Worm (Caenorhabditis elegans) whole organism, L4 larva: ENCODE measurements around the gene idpp-16.
A peak's percentile ranks its signal among the peaks of the same experiment; 100 is the strongest.

ENCODE experiments used
- daf-16 ChIP-seq, 3 experiments: sonication (generic microtip); optimal IDR thresholded peaks; 2 replicates each; lab custom pipeline; 2016 to 2017; ENCODE audit warnings: missing genetic modification characterization in 3 of 3, missing genetic modification reagents in 3 of 3, mild to moderate bottlenecking in 2 of 3, missing compliant biosample characterization in 2 of 3, missing biosample characterization in 1 of 3, moderate library complexity in 1 of 3
- daf-8 ChIP-seq: fragments of 200-800 bp; sonication (Bioruptor generic); IDR thresholded peaks from 2 replicates; pipeline ENCODE4 v1.3.6; 2022; ENCODE audit warnings: missing genetic modification characterization, missing compliant biosample characterization
- gei-8 ChIP-seq: fragments of 200-800 bp; sonication (Bioruptor generic); optimal IDR thresholded peaks from 2 replicates; lab custom pipeline; 2018; ENCODE audit warnings: mild to moderate bottlenecking, missing genetic modification characterization, missing compliant biosample characterization
- mep-1 ChIP-seq: fragments of 150-350 bp; sonication (generic microtip); optimal IDR thresholded peaks from 3 replicates; lab custom pipeline; 2014; ENCODE audit warnings: missing biosample characterization, missing genetic modification characterization
- nhr-237 ChIP-seq: sonication (generic microtip); optimal IDR thresholded peaks from 2 replicates; lab custom pipeline; 2017; ENCODE audit warnings: missing biosample characterization, missing genetic modification characterization
- nhr-76 ChIP-seq: fragments of 150-350 bp; optimal IDR thresholded peaks from 2 replicates; lab custom pipeline; 2014; ENCODE audit warnings: missing biosample characterization, missing genetic modification characterization
- pha-4 ChIP-seq, 2 experiments: fragments of 150-350 bp in 1 of 2; fragments of 200-800 bp in 1 of 2; sonication (Bioruptor generic) in 1 of 2; IDR thresholded peaks in 1 of 2; optimal IDR thresholded peaks in 1 of 2; 2 replicates each; pipeline versions ENCODE4 v1.3.6 to Lab custom; 2014 to 2022; ENCODE audit warnings: missing genetic modification characterization in 2 of 2, missing genetic modification reagents in 2 of 2, missing biosample characterization in 1 of 2, missing compliant biosample characterization in 1 of 2
- rbr-2 ChIP-seq: sonication (generic microtip); optimal IDR thresholded peaks from 2 replicates; lab custom pipeline; 2016; ENCODE audit warnings: missing genotype, missing genetic modification characterization, missing compliant biosample characterization

ce11 chrV:11629222-11630026 lies 23.1 kb upstream of the idpp-16 start, which contains the start of gene F35B12.10:
- TF ChIP-seq mep-1 (peak; percentile 24), daf-8 (GFP tag; lab: Robert Waterston, UW) (no peak), daf-16 (GFP tag; optimal IDR thresholded peaks at IDR 0.05; lab: Kevin White, UChicago) (peak in 1 of 2 experiments; percentile 2), daf-16 (tag; optimal IDR thresholded peaks at IDR 0.05; lab: Kevin White, UChicago) (peak; percentile 62), gei-8 (GFP tag; lab: Kevin White, UChicago) (no peak), nhr-237 (tag; lab: Kevin White, UChicago) (no peak), pha-4 (GFP tag; IDR thresholded peaks at IDR 0.05; lab: Robert Waterston, UW) (no peak), pha-4 (tag; optimal IDR thresholded peaks at IDR 0.05; lab: Kevin White, UChicago) (no peak), rbr-2 (no peak), nhr-76 (tag; lab: Kevin White, UChicago) (no peak)
